Fruit fly (Drosophila melanogaster) whole organism, prepupa: ENCODE data around the gene CG14230.
A peak's percentile ranks its signal among the peaks of the same experiment; 100 is the strongest.

Source experiments
- CG11902 ChIP-seq: fragments of 200-800 bp; sonication (Bioruptor generic); optimal IDR thresholded peaks from 3 replicates; lab custom pipeline; 2016; ENCODE audit warnings: missing biosample characterization, missing genetic modification characterization
- CG34406 ChIP-seq: fragments of 200-800 bp; sonication (Bioruptor generic); optimal IDR thresholded peaks from 3 replicates; lab custom pipeline; 2016; ENCODE audit warnings: missing biosample characterization, missing genetic modification characterization
- CG6854 ChIP-seq: fragments of 200-800 bp; sonication (Bioruptor generic); optimal IDR thresholded peaks from 2 replicates; lab custom pipeline; 2017; ENCODE audit warnings: missing biosample characterization, mild to moderate bottlenecking, missing genetic modification characterization
- CG8632 ChIP-seq: fragments of 200-800 bp; sonication (Bioruptor generic); optimal IDR thresholded peaks from 3 replicates; lab custom pipeline; 2016; ENCODE audit warnings: missing biosample characterization, missing genetic modification characterization
- CG9139 ChIP-seq: fragments of 200-800 bp; sonication (Bioruptor generic); optimal IDR thresholded peaks from 3 replicates; lab custom pipeline; 2017; ENCODE audit warnings: missing biosample characterization, mild to moderate bottlenecking, missing genetic modification characterization
- Eip75B ChIP-seq: fragments of 200-800 bp; sonication (Bioruptor generic); optimal IDR thresholded peaks from 3 replicates; lab custom pipeline; 2016; ENCODE audit warnings: missing biosample characterization, missing genetic modification characterization
- Eip78C ChIP-seq: fragments of 200-800 bp; sonication (Bioruptor generic); peaks from one replicate; lab custom pipeline; 2016; ENCODE audit warnings: missing biosample characterization, missing genetic modification characterization
- Ets21C ChIP-seq: fragments of 200-800 bp; sonication (Bioruptor generic); optimal IDR thresholded peaks from 3 replicates; lab custom pipeline; 2016; ENCODE audit warnings: missing biosample characterization, missing genetic modification characterization
- Ets96B ChIP-seq: fragments of 200-800 bp; optimal IDR thresholded peaks from 2 replicates; lab custom pipeline; 2019; ENCODE audit warnings: missing biosample characterization, mild to moderate bottlenecking, missing genetic modification characterization, moderate library complexity
- Hr4 ChIP-seq: fragments of 200-800 bp; sonication (Bioruptor generic); optimal IDR thresholded peaks from 3 replicates; lab custom pipeline; 2016; ENCODE audit warnings: missing biosample characterization, missing genetic modification characterization
- Met ChIP-seq: fragments of 200-800 bp; sonication (Bioruptor generic); optimal IDR thresholded peaks from 3 replicates; lab custom pipeline; 2016; ENCODE audit warnings: missing biosample characterization, missing genetic modification characterization
- Smox ChIP-seq: fragments of 200-800 bp; sonication (Bioruptor generic); optimal IDR thresholded peaks from 3 replicates; lab custom pipeline; 2016; ENCODE audit warnings: missing biosample characterization, missing genetic modification characterization
- Sox14 ChIP-seq: fragments of 200-800 bp; sonication (Bioruptor generic); optimal IDR thresholded peaks from 3 replicates; lab custom pipeline; 2016; ENCODE audit warnings: missing biosample characterization, missing genetic modification characterization
- dsx ChIP-seq: fragments of 200-800 bp; optimal IDR thresholded peaks from 3 replicates; lab custom pipeline; 2019; ENCODE audit warnings: missing biosample characterization, mild to moderate bottlenecking, missing genetic modification characterization, moderate library complexity; ENCODE audit not compliant: poor library complexity, severe bottlenecking
- eg ChIP-seq: fragments of 200-800 bp; sonication (Bioruptor generic); IDR thresholded peaks from 3 replicates; pipeline ENCODE4 v1.3.6; 2022; ENCODE audit warnings: missing biosample characterization, missing genetic modification characterization
- fd85E ChIP-seq: fragments of 200-800 bp; sonication (Bioruptor generic); optimal IDR thresholded peaks from 3 replicates; lab custom pipeline; 2016; ENCODE audit warnings: missing biosample characterization, missing genetic modification characterization
- net ChIP-seq: fragments of 200-800 bp; sonication (Bioruptor generic); optimal IDR thresholded peaks from 3 replicates; lab custom pipeline; 2016; ENCODE audit warnings: missing biosample characterization, missing genetic modification characterization
- svp ChIP-seq: fragments of 200-800 bp; sonication (Bioruptor generic); peaks from one replicate; lab custom pipeline; 2016; ENCODE audit warnings: missing biosample characterization, missing genetic modification characterization
- topi ChIP-seq: fragments of 200-800 bp; sonication (Bioruptor generic); optimal IDR thresholded peaks from 3 replicates; lab custom pipeline; 2016; ENCODE audit warnings: missing biosample characterization, missing genetic modification characterization
- vri ChIP-seq: fragments of 200-800 bp; sonication (Bioruptor generic); optimal IDR thresholded peaks from 3 replicates; lab custom pipeline; 2016; ENCODE audit warnings: missing biosample characterization, mild to moderate bottlenecking, missing genetic modification characterization

CG14230 gene

DNA sequence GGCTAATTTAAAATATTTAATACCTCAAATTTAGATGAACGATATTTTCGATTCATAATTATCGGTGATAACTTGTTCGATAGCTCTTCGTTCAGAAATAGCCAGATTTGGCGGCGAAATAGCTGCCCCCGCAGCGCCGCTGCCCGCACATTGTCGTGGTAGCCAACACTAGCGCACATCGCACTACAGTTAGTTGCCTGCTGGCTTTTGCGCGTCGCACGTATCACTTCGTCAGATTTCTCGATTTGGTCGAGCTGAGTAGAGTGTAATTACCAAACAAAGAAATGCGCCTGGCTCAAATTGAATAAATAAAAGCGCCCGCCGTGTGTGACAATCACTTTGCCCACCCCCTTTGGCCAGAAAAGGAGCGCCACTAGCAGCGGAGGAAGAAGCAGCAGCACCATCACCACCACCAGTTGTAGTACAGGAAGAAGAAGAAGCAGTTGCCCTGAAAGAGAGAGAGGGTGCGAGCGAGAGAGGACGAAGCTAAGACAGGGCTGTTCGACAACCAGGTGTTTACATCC lies 46.7 kb downstream of the CG14230 start, which contains the start of gene Abcd3 (continued):
- TF ChIP-seq Smox (GFP tag; lab: Kevin White, UChicago) (no peak), CG8632 (GFP tag; lab: Kevin White, UChicago) (peak; percentile 1), CG6854 (GFP tag; lab: Kevin White, UChicago) (peak; percentile 61)

DNA sequence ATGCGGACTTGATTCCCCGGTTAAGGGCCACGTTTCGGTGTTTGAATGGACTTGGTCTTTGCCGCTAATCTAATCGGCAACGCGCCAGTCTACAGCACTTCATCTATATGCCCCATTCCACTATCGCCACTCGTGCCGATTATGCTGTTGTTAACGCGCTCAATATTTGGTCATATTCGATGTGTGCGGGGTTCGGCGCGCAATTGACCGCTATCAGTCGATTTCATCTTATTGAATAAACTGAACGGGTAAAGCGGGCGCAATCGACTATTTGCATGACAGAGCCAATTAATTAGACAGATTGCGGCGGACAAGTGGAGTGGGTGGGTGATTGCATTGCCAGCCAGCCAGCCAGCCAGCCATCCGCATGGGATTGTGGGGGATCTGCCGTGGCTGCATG lies 48.4 kb downstream of the CG14230 start:
- TF ChIP-seq Ets21C (GFP tag; lab: Kevin White, UChicago), result no peak
- TF ChIP-seq vri (GFP tag; lab: Kevin White, UChicago), result peak; percentile 37
- no peak for TF ChIP-seq Met

DNA sequence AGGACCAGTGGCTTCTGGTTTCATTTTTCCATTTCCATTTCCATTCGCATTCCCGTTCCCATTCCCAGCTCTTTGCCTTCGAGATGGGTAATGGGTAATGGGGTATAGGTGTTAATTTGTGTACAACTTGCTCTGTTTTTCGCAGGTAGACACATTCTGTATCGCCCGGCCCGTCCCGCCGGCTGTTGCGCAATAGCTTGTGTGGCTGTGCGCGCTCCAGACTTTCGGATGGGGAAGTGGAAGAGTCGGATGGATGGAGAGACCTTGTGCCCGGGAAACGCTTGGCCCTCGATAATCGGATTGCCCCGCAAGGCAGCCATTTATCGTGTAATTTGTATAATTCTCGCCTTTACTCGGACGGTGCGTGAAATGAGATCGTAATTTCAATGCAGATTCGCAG lies 49.7 kb downstream of the CG14230 start:
- TF ChIP-seq net (GFP tag; lab: Kevin White, UChicago), result no peak
- TF ChIP-seq fd85E (GFP tag; lab: Kevin White, UChicago), result no peak
- TF ChIP-seq Ets96B (tag; lab: Kevin White, UChicago), result no peak
- TF ChIP-seq Eip75B (GFP tag; lab: Kevin White, UChicago), result no peak
- TF ChIP-seq CG11902 (GFP tag; lab: Kevin White, UChicago), result no peak
- TF ChIP-seq Sox14 (GFP tag; lab: Kevin White, UChicago), result no peak
- no peak for TF ChIP-seq Hr4 (GFP tag; lab: Kevin White, UChicago)
- peak; percentile 75 for TF ChIP-seq vri (GFP tag; lab: Kevin White, UChicago)
- no peak for TF ChIP-seq CG9139
- peak; percentile 39 for TF ChIP-seq Eip78C
- no peak for TF ChIP-seq eg (GFP tag; lab: Robert Waterston, UW)
- TF ChIP-seq Ets21C (GFP tag; lab: Kevin White, UChicago), result no peak
- no peak for TF ChIP-seq CG34406 (GFP tag; lab: Kevin White, UChicago)
- TF ChIP-seq dsx (GFP tag; lab: Kevin White, UChicago), result no peak
- TF ChIP-seq topi (GFP tag; lab: Kevin White, UChicago), result no peak

DNA sequence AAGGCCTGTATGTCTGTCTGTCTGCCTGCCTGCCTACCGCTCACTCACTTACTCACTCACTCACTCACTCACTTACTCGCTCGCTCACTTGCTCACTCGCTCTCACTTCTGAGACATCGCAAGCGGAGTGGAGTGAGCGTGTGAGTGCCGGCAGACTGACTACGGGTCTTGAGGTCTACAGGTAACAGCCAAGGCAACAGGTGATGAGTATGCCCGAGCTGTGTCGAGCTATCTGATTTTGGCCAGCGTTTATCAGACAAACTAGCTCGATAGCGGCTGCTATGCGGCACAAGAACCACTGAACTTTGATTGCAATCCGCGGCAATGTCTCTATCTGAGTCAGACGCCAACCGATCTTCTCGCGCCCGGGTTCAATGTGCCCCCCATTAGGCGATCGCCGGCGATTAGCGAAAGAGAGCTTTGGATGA lies 50.2 kb downstream of the CG14230 start:
- TF ChIP-seq Eip78C, result peak; percentile 23
- TF ChIP-seq svp (GFP tag; lab: Kevin White, UChicago), result peak; percentile 73
- no peak for TF ChIP-seq Met

DNA sequence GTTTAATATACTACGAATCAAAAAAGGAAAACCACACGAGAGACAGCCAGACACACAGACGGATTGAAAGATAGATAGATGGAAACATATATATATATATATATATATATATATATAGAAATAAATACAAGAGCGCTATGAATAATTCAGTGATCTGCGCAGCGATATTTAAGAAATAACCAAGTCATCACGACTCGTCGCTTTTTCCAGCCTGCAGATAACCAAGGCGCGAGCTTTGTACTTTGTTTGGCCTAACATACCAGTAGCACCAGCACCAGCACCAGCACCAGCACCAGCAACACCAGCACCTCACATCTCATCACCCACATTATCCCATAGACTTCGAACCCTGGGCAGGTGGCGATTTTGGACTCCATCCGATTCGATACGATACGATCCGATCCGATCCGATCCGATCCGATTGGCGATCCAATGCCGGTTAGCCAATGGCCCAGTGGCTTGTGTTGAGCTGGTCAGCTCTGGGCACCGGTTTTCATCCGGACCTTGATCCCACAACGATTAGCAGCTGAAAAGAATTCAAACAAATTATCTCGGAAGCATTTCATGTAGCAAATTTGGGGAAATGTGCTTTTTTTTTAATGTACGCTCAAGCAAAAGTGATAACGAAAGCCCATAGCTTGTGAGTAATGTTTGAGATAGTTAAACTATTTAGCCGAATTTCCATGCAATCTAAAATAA lies 50.9 kb downstream of the CG14230 start:
- TF ChIP-seq CG6854 (GFP tag; lab: Kevin White, UChicago), result no peak
- TF ChIP-seq, all 60 proteins: peak for 0
